Fruit fly (Drosophila melanogaster) whole organism, pupa: ENCODE data around the gene Klc.
A peak's percentile ranks its signal among the peaks of the same experiment; 100 is the strongest.

Experiments used
- CG17806 ChIP-seq: fragments of 200-800 bp; sonication (Bioruptor generic); optimal IDR thresholded peaks from 2 replicates; lab custom pipeline; 2018; ENCODE audit warnings: missing biosample characterization, mild to moderate bottlenecking, missing genetic modification characterization, moderate library complexity
- CG4496 ChIP-seq: fragments of 200-800 bp; sonication (Bioruptor generic); IDR thresholded peaks from 3 replicates; pipeline ENCODE4 v1.3.6; 2022; ENCODE audit warnings: missing biosample characterization, missing genetic modification characterization
- EcR ChIP-seq: fragments of 200-800 bp; sonication (Bioruptor generic); optimal IDR thresholded peaks from 3 replicates; lab custom pipeline; 2019; ENCODE audit warnings: missing biosample characterization, missing genetic modification characterization, mild to moderate bottlenecking, moderate library complexity, missing genetic modification reagents
- Pif1A ChIP-seq: fragments of 200-800 bp; sonication (Bioruptor generic); optimal IDR thresholded peaks from 3 replicates; lab custom pipeline; 2016; ENCODE audit warnings: missing biosample characterization, missing genetic modification characterization
- Snoo ChIP-seq: fragments of 200-800 bp; sonication (Bioruptor generic); optimal IDR thresholded peaks from 3 replicates; lab custom pipeline; 2017; ENCODE audit warnings: missing biosample characterization, mild to moderate bottlenecking, missing genetic modification characterization, inconsistent platforms
- fd96Ca ChIP-seq: fragments of 200-800 bp; sonication (Bioruptor generic); IDR thresholded peaks from 3 replicates; pipeline ENCODE4 v1.3.6; 2022; ENCODE audit warnings: missing biosample characterization, missing genetic modification characterization
- gl ChIP-seq: fragments of 200-800 bp; sonication (Bioruptor generic); optimal IDR thresholded peaks from 2 replicates; lab custom pipeline; 2018; ENCODE audit warnings: missing biosample characterization, mild to moderate bottlenecking, missing genetic modification characterization
- rn ChIP-seq: fragments of 200-800 bp; sonication (Bioruptor generic); IDR thresholded peaks from 2 replicates; pipeline ENCODE4 v1.3.6; 2022; ENCODE audit warnings: missing biosample characterization, missing genetic modification characterization

dm6 chr3L:12789875-12790373 is 40.1 kb upstream of the Klc start, which contains the start of gene CG42709:
- peak; percentile 77 for TF ChIP-seq EcR (GFP tag; lab: Kevin White, UChicago)
- TF ChIP-seq gl = peak; percentile 17
- TF ChIP-seq CG17806 (tag; lab: Kevin White, UChicago) = no peak
- no peak for TF ChIP-seq fd96Ca (GFP tag; lab: Robert Waterston, UW)
- TF ChIP-seq Snoo (tag; lab: Kevin White, UChicago) = no peak
- TF ChIP-seq rn = no peak
- no peak for TF ChIP-seq CG4496 (GFP tag; lab: Robert Waterston, UW)
- TF ChIP-seq Pif1A (GFP tag; lab: Kevin White, UChicago) = peak; percentile 45
